Worm (Caenorhabditis elegans): ENCODE measurements around the gene C11G6.2.

Gene C11G6.2

ce11 chrX:16327229-16327628 is 1.2 kb upstream of the C11G6.2 start:
- TF ChIP-seq nhr-10 (tag; optimal IDR thresholded peaks at IDR 0.05) (peak; percentile 11), ceh-16 (tag; optimal IDR thresholded peaks at IDR 0.05) (no peak)

- TF ChIP-seq sma-9 (GFP tag; optimal IDR thresholded peaks at IDR 0.05) (peak; percentile 3), sma-9 (tag; optimal IDR thresholded peaks at IDR 0.05) (no peak), mdl-1 (tag; optimal IDR thresholded peaks at IDR 0.05) (no peak), ama-1 (optimal IDR thresholded peaks at IDR 0.05) (no peak)
Observed at ce11 chrX:16331425-16331824, 3.0 kb downstream of the C11G6.2 start.

- TF ChIP-seq crh-2 (tag; optimal IDR thresholded peaks at IDR 0.05): peak; percentile 62
- TF ChIP-seq fos-1 (tag; optimal IDR thresholded peaks at IDR 0.05): peak; percentile 83
- no peak for TF ChIP-seq alr-1 (tag; optimal IDR thresholded peaks at IDR 0.05)
- no peak for TF ChIP-seq nhr-237 (tag; optimal IDR thresholded peaks at IDR 0.05)
- no peak for TF ChIP-seq snpc-4 (tag; optimal IDR thresholded peaks at IDR 0.05)
- no peak for TF ChIP-seq sem-4 (tag; optimal IDR thresholded peaks at IDR 0.05)
- TF ChIP-seq ztf-1 (GFP tag; conservative IDR thresholded peaks at IDR 0.05): no peak
- no peak for TF ChIP-seq nhr-11 (tag; optimal IDR thresholded peaks at IDR 0.05)
- no peak for TF ChIP-seq dmd-4 (tag; optimal IDR thresholded peaks at IDR 0.05)
- TF ChIP-seq unc-39 (tag; optimal IDR thresholded peaks at IDR 0.05): no peak
- no peak for TF ChIP-seq mab-5 (tag; optimal IDR thresholded peaks at IDR 0.05)
- TF ChIP-seq gmeb-1 (tag; optimal IDR thresholded peaks at IDR 0.05): no peak
- TF ChIP-seq C34F6.9 (tag; optimal IDR thresholded peaks at IDR 0.05): peak; percentile 72
- TF ChIP-seq aly-2 (tag; optimal IDR thresholded peaks at IDR 0.05): no peak
- TF ChIP-seq ceh-16 (tag; optimal IDR thresholded peaks at IDR 0.05): no peak
- peak; percentile 68 for TF ChIP-seq unc-55 (GFP tag; optimal IDR thresholded peaks at IDR 0.05)
- no peak for TF ChIP-seq nhr-21 (tag; optimal IDR thresholded peaks at IDR 0.05)
- no peak for TF ChIP-seq nhr-77 (tag; optimal IDR thresholded peaks at IDR 0.05)
- TF ChIP-seq zag-1 (tag; optimal IDR thresholded peaks at IDR 0.05): no peak
- TF ChIP-seq sma-9 (GFP tag; optimal IDR thresholded peaks at IDR 0.05): peak; percentile 57
- TF ChIP-seq sma-9 (tag; optimal IDR thresholded peaks at IDR 0.05): no peak
- TF ChIP-seq skn-1 (tag; optimal IDR thresholded peaks at IDR 0.05): no peak
- no peak for TF ChIP-seq nhr-10 (tag; optimal IDR thresholded peaks at IDR 0.05)
- peak in 1 of 2 experiments; percentile 62 for TF ChIP-seq lsy-2 (tag; optimal IDR thresholded peaks at IDR 0.05)
- TF ChIP-seq ama-1 (optimal IDR thresholded peaks at IDR 0.05): no peak
- no peak for TF ChIP-seq nhr-6 (tag; optimal IDR thresholded peaks at IDR 0.05)
- no peak for TF ChIP-seq lin-13 (GFP tag; optimal IDR thresholded peaks at IDR 0.05)
- TF ChIP-seq lin-11 (tag; optimal IDR thresholded peaks at IDR 0.05): peak; percentile 6
- no peak for TF ChIP-seq mbf-1 (tag; optimal IDR thresholded peaks at IDR 0.05)
- TF ChIP-seq sma-3 (GFP tag; optimal IDR thresholded peaks at IDR 0.05): no peak
- TF ChIP-seq peb-1 (tag; optimal IDR thresholded peaks at IDR 0.05): no peak
- TF ChIP-seq nhr-12 (tag; optimal IDR thresholded peaks at IDR 0.05): no peak
- peak; percentile 62 for TF ChIP-seq nhr-25 (tag; optimal IDR thresholded peaks at IDR 0.05)
- TF ChIP-seq egl-27 (tag; optimal IDR thresholded peaks at IDR 0.05): no peak
- TF ChIP-seq Y55F3AM.14 (GFP tag; optimal IDR thresholded peaks at IDR 0.05): no peak
- no peak for TF ChIP-seq R02D3.7 (tag; optimal IDR thresholded peaks at IDR 0.05)
- TF ChIP-seq unc-62 (GFP tag; optimal IDR thresholded peaks at IDR 0.05): no peak
- no peak for TF ChIP-seq ZK546.5 (tag; optimal IDR thresholded peaks at IDR 0.05)
- TF ChIP-seq lin-39 (tag; optimal IDR thresholded peaks at IDR 0.05): no peak
- TF ChIP-seq blmp-1 (tag; optimal IDR thresholded peaks at IDR 0.05; ENCODE audit: insufficient read depth): no peak
- no peak for TF ChIP-seq elt-3 (tag; optimal IDR thresholded peaks at IDR 0.05)
- TF ChIP-seq ztf-11 (tag; optimal IDR thresholded peaks at IDR 0.05): no peak
- TF ChIP-seq nhr-129 (tag; optimal IDR thresholded peaks at IDR 0.05): peak; percentile 83
- TF ChIP-seq elt-1 (tag; optimal IDR thresholded peaks at IDR 0.05): no peak
- no peak for TF ChIP-seq nhr-23 (tag; optimal IDR thresholded peaks at IDR 0.05)
- TF ChIP-seq mdl-1 (tag; optimal IDR thresholded peaks at IDR 0.05): no peak
- TF ChIP-seq F13H6.1 (tag; optimal IDR thresholded peaks at IDR 0.05): peak; percentile 50
- no peak for TF ChIP-seq ceh-82 (tag; optimal IDR thresholded peaks at IDR 0.05)
- no peak for TF ChIP-seq ztf-4 (tag; optimal IDR thresholded peaks at IDR 0.05)
Observed at ce11 chrX:16331932-16332485, 3.6 kb downstream of the C11G6.2 start, which contains the start of gene taf-3. taf-3 (plus strand) TSS chrX:16332435.
